Fruit fly (Drosophila melanogaster): ENCODE measurements around the gene Pgant6.

The Pgant6 gene

DNA sequence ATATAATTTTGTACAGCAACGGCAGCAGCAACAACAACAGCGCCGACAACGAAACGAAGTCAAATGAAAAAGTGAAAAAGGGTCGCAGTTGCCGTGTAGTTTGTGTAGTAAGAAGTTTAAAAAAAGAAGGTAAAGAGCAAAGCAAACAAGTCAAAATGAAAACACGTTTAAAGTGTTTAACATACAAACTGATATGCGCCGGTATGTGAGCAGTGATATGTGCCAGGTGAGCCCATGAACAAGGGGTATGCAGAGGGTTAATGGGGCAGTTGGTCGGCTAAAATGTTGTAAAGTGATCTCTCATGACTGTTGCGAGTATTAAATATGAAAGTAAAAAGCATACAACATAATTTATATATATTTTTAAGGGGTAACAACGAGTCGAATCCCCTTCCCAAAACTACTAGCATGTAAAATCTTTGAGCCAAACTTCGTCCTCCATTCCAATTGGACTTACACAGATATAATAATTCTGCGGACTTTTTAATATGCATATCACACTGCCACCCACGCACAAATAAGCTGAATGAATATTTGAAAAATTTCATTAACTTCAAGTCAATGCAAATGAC is 24.0 kb downstream of the Pgant6 start (continued):
- TF ChIP-seq unc-4 (GFP tag; IDR thresholded peaks at IDR 0.05; ENCODE audit: partially characterized antibody) (no peak), Hr78 (GFP tag; optimal IDR thresholded peaks at IDR 0.05) (peak in 1 of 2 experiments; percentile 45), Med (GFP tag) (peak; percentile 80), ci (GFP tag; IDR thresholded peaks at IDR 0.05) (peak; percentile 87), CG1603 (tag; optimal IDR thresholded peaks at IDR 0.05) (peak; percentile 79), sug (tag; optimal IDR thresholded peaks at IDR 0.05) (no peak), CG12391 (tag; optimal IDR thresholded peaks at IDR 0.05) (peak; percentile 28), GATAe (GFP tag; conservative IDR thresholded peaks at IDR 0.05) (peak; percentile 36; the same call in 1 of the 2 replicates), nom (GFP tag; optimal IDR thresholded peaks at IDR 0.05) (peak; percentile 35), yki (optimal IDR thresholded peaks at IDR 0.05) (no peak), CG12155 (GFP tag; optimal IDR thresholded peaks at IDR 0.05) (peak; percentile 1), CG9797 (GFP tag; optimal IDR thresholded peaks at IDR 0.05) (no peak), caup (GFP tag; optimal IDR thresholded peaks at IDR 0.05; ENCODE audit: severe bottlenecking) (peak; percentile 32), esg (GFP tag; conservative IDR thresholded peaks at IDR 0.05) (peak; percentile 48), seq (GFP tag; IDR thresholded peaks at IDR 0.05) (peak; percentile 42; the same call in 1 of the 2 replicates), crc (GFP tag; optimal IDR thresholded peaks at IDR 0.05) (peak; percentile 24), NK7.1 (GFP tag; optimal IDR thresholded peaks at IDR 0.05) (no peak), pfk (GFP tag; optimal IDR thresholded peaks at IDR 0.05) (no peak), CG6689 (GFP tag; IDR thresholded peaks at IDR 0.05) (peak; percentile 90), HLH3B (GFP tag; IDR thresholded peaks at IDR 0.05) (peak; percentile 83), Ptx1 (GFP tag; IDR thresholded peaks at IDR 0.05) (peak; percentile 86), schlank (tag; optimal IDR thresholded peaks at IDR 0.05) (no peak), sima (GFP tag; optimal IDR thresholded peaks at IDR 0.05) (no peak), mld (GFP tag; IDR thresholded peaks at IDR 0.05; ENCODE audit: partially characterized antibody) (no peak), CG8281 (tag; optimal IDR thresholded peaks at IDR 0.05) (no peak), CG15514 (GFP tag; optimal IDR thresholded peaks at IDR 0.05) (peak; percentile 50), pita (GFP tag; optimal IDR thresholded peaks at IDR 0.05) (no peak), CG11456 (GFP tag; IDR thresholded peaks at IDR 0.05) (peak; percentile 93), Xbp1 (GFP tag; optimal IDR thresholded peaks at IDR 0.05) (peak; percentile 48), CG31365 (tag; optimal IDR thresholded peaks at IDR 0.05) (peak; percentile 17), rib (GFP tag; IDR thresholded peaks at IDR 0.05) (peak; percentile 86), CG17568 (GFP tag; optimal IDR thresholded peaks at IDR 0.05) (no peak), zen2 (GFP tag; IDR thresholded peaks at IDR 0.05; ENCODE audit: partially characterized antibody) (no peak), CG6654 (GFP tag; optimal IDR thresholded peaks at IDR 0.05) (peak; percentile 34), ems (GFP tag; optimal IDR thresholded peaks at IDR 0.05) (peak; percentile 37), nmo (GFP tag; optimal IDR thresholded peaks at IDR 0.05) (peak; percentile 34), CG1233 (GFP tag; optimal IDR thresholded peaks at IDR 0.05) (peak; percentile 57), CG10979 (tag; optimal IDR thresholded peaks at IDR 0.05) (peak; percentile 77), tio (GFP tag; optimal IDR thresholded peaks at IDR 0.05) (peak; percentile 19), corto (GFP tag; optimal IDR thresholded peaks at IDR 0.05) (no peak), CG14860 (GFP tag; IDR thresholded peaks at IDR 0.05; ENCODE audit: partially characterized antibody) (no peak), jigr1 (GFP tag; IDR thresholded peaks at IDR 0.05) (peak; percentile 68; the same call in 2 of the 3 replicates), disco-r (GFP tag; optimal IDR thresholded peaks at IDR 0.05) (no peak), CG7745 (tag; optimal IDR thresholded peaks at IDR 0.05) (no peak), CG32532 (GFP tag; IDR thresholded peaks at IDR 0.05) (peak; percentile 95), Asciz (GFP tag; optimal IDR thresholded peaks at IDR 0.05) (peak; percentile 68), her (GFP tag; optimal IDR thresholded peaks at IDR 0.05) (no peak), ttk (GFP tag; IDR thresholded peaks at IDR 0.05) (peak; percentile 88), pros (GFP tag; optimal IDR thresholded peaks at IDR 0.05) (no peak)

All from whole organism, embryonic.